Worm (Caenorhabditis elegans) whole organism, midembryonic: ENCODE measurements around the gene cut-6.

Experiments used
- flt-1 ChIP-seq: fragments of 200-800 bp; sonication (Bioruptor generic); IDR thresholded peaks from 2 replicates; pipeline ENCODE4 v1.3.6; 2022; ENCODE audit warnings: missing genetic modification characterization, missing compliant biosample characterization
- med-1 ChIP-seq: sonication (generic microtip); optimal IDR thresholded peaks from 2 replicates; lab custom pipeline; 2017; ENCODE audit warnings: missing genetic modification characterization, mild to moderate bottlenecking, missing compliant biosample characterization, antibody characterized with exemption, missing genetic modification reagents; ENCODE audit not compliant: insufficient read depth
- ref-1 ChIP-seq: fragments of 200-800 bp; sonication (Bioruptor generic); conservative IDR thresholded peaks from 2 replicates; pipeline ENCODE4 v1.3.6; 2022; ENCODE audit warnings: missing genetic modification reagents, missing genetic modification characterization, missing compliant biosample characterization
- tab-1 ChIP-seq: fragments of 200-800 bp; sonication (Bioruptor generic); IDR thresholded peaks from 2 replicates; pipeline ENCODE4 v1.3.6; 2022; ENCODE audit warnings: missing genetic modification characterization, missing compliant biosample characterization

DNA sequence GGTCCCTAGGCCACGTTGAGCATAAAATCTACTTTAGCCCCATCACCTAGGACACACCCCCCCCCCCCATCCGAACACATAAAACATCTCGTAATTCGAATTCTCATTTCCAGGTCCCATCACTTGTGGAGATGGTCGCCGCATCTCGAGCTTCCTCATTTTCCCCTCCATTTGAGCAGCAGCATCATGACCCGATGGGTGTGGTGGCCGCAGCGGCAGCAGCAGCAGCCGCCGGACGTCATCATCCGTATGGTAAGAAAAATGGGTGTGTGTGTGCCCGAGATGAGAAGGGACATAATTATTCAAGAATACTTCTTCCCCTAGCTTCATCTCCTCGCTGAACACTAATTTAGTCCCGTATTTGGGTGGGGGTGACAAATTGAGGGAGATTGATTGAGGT is 10.2 kb downstream of the cut-6 start:
- no peak for TF ChIP-seq med-1
- no peak for TF ChIP-seq flt-1 (GFP tag; lab: Robert Waterston, UW)
- TF ChIP-seq ref-1: no peak
- no peak for TF ChIP-seq tab-1
